Worm (Caenorhabditis elegans) whole organism, mixed stage, embryonic: ENCODE measurements around the gene unc-96.

Experiments
- lin-13 ChIP-seq: fragments of 150-350 bp; optimal IDR thresholded peaks from 2 replicates; lab custom pipeline; 2014; ENCODE audit warnings: missing biosample characterization, missing genetic modification characterization
- lsy-2 ChIP-seq: fragments of 150-350 bp; optimal IDR thresholded peaks from 2 replicates; lab custom pipeline; 2014; ENCODE audit warnings: missing biosample characterization, missing genetic modification characterization
- mls-2 ChIP-seq: sonication (generic microtip); optimal IDR thresholded peaks from 2 replicates; lab custom pipeline; 2016; ENCODE audit warnings: mild to moderate bottlenecking, missing genetic modification characterization, moderate library complexity, missing compliant biosample characterization
- nhr-12 ChIP-seq: fragments of 150-350 bp; optimal IDR thresholded peaks from 2 replicates; lab custom pipeline; 2014; ENCODE audit warnings: missing biosample characterization, missing genetic modification characterization
- pha-4 ChIP-seq: fragments of 150-350 bp; optimal IDR thresholded peaks from 2 replicates; lab custom pipeline; 2018; ENCODE audit warnings: missing biosample characterization, missing genetic modification reagents, missing genetic modification characterization
- snpc-4 ChIP-seq: fragments of 150-350 bp; optimal IDR thresholded peaks from 2 replicates; lab custom pipeline; 2014; ENCODE audit warnings: missing biosample characterization, missing genetic modification characterization
- unc-39 ChIP-seq: fragments of 150-350 bp; optimal IDR thresholded peaks from 2 replicates; lab custom pipeline; 2014; ENCODE audit warnings: missing biosample characterization, missing genetic modification characterization
- unc-62 ChIP-seq: fragments of 150-350 bp; optimal IDR thresholded peaks from 2 replicates; lab custom pipeline; 2014; ENCODE audit warnings: missing biosample characterization, missing genetic modification reagents, missing genetic modification characterization

ce11 chrX:600671-601070, 20.4 kb downstream of the unc-96 start:
- TF ChIP-seq nhr-12 (tag; lab: Kevin White, UChicago) (no peak), unc-62 (GFP tag; lab: Kevin White, UChicago) (no peak), lsy-2 (no peak), pha-4 (no peak), lin-13 (tag; lab: Kevin White, UChicago) (no peak), unc-39 (no peak), snpc-4 (tag; lab: Kevin White, UChicago) (no peak), mls-2 (tag; lab: Kevin White, UChicago) (no peak)
